Fruit fly (Drosophila melanogaster) whole organism, embryonic: ENCODE results near the gene CG8326.

Source experiments
- ATbp ChIP-seq: fragments of 200-800 bp; sonication (Bioruptor generic); optimal IDR thresholded peaks from 2 replicates; lab custom pipeline; 2017; ENCODE audit warnings: missing biosample characterization, mild to moderate bottlenecking, missing genetic modification characterization, missing genetic modification reagents
- C15 ChIP-seq: fragments of 200-800 bp; sonication (Bioruptor generic); IDR thresholded peaks from 3 replicates; pipeline ENCODE4 v1.3.6; 2022; ENCODE audit warnings: missing biosample characterization, missing genetic modification characterization
- CG10321 ChIP-seq: fragments of 200-800 bp; sonication (Bioruptor generic); IDR thresholded peaks from 2 replicates; pipeline ENCODE4 v1.3.6; 2022; ENCODE audit warnings: missing biosample characterization, missing genetic modification characterization
- CG10959 ChIP-seq: fragments of 200-800 bp; sonication (Bioruptor generic); IDR thresholded peaks from 2 replicates; pipeline ENCODE4 v1.3.6; 2022; ENCODE audit warnings: missing biosample characterization, missing genetic modification characterization
- CG10979 ChIP-seq: fragments of 200-800 bp; sonication (Bioruptor generic); optimal IDR thresholded peaks from 2 replicates; lab custom pipeline; 2018; ENCODE audit warnings: missing biosample characterization, mild to moderate bottlenecking, missing genetic modification characterization, moderate library complexity
- CG11085 ChIP-seq: fragments of 200-800 bp; sonication (Bioruptor generic); IDR thresholded peaks from 2 replicates; pipeline ENCODE4 v1.3.6; 2022; ENCODE audit warnings: missing biosample characterization, missing genetic modification characterization
- CG12219 ChIP-seq: fragments of 200-800 bp; sonication (Bioruptor generic); optimal IDR thresholded peaks from 3 replicates; lab custom pipeline; 2018; ENCODE audit warnings: missing biosample characterization, mild to moderate bottlenecking, missing genetic modification characterization
- CG12236 ChIP-seq: fragments of 200-800 bp; sonication (Bioruptor generic); optimal IDR thresholded peaks from 2 replicates; lab custom pipeline; 2016; ENCODE audit warnings: missing biosample characterization, missing genetic modification characterization
- CG12659 ChIP-seq: fragments of 200-800 bp; sonication (Bioruptor generic); optimal IDR thresholded peaks from 3 replicates; lab custom pipeline; 2017; ENCODE audit warnings: mild to moderate bottlenecking, missing biosample characterization, missing genetic modification reagents, missing genetic modification characterization
- CG14667 ChIP-seq: fragments of 200-800 bp; sonication (Bioruptor generic); IDR thresholded peaks from 2 replicates; pipeline ENCODE4 v1.3.6; 2022; ENCODE audit warnings: missing biosample characterization, missing genetic modification characterization
- CG15514 ChIP-seq: fragments of 200-800 bp; sonication (Bioruptor generic); optimal IDR thresholded peaks from 3 replicates; lab custom pipeline; 2017; ENCODE audit warnings: missing biosample characterization, missing genetic modification characterization, mild to moderate bottlenecking, moderate library complexity, missing genetic modification reagents
- CG17361 ChIP-seq: fragments of 200-800 bp; sonication (Bioruptor generic); IDR thresholded peaks from 3 replicates; pipeline ENCODE4 v1.3.6; 2022; ENCODE audit warnings: missing biosample characterization, missing genetic modification characterization
- CG17912 ChIP-seq: fragments of 200-800 bp; sonication (Bioruptor generic); optimal IDR thresholded peaks from 2 replicates; lab custom pipeline; 2018; ENCODE audit warnings: missing biosample characterization, mild to moderate bottlenecking, missing genetic modification characterization
- CG3065 ChIP-seq: fragments of 200-800 bp; sonication (Bioruptor generic); optimal IDR thresholded peaks from 2 replicates; lab custom pipeline; 2016; ENCODE audit warnings: missing biosample characterization, missing genetic modification characterization
- CG31224 ChIP-seq: fragments of 200-800 bp; sonication (Bioruptor generic); IDR thresholded peaks from 2 replicates; pipeline ENCODE4 v1.3.6; 2022; ENCODE audit warnings: missing biosample characterization, missing genetic modification characterization
- CG31441 ChIP-seq: fragments of 200-800 bp; sonication (Bioruptor generic); IDR thresholded peaks from 2 replicates; pipeline ENCODE4 v1.3.6; 2022; ENCODE audit warnings: missing biosample characterization, missing genetic modification characterization
- CG33213 ChIP-seq: fragments of 200-800 bp; sonication (Bioruptor generic); optimal IDR thresholded peaks from 3 replicates; lab custom pipeline; 2016; ENCODE audit warnings: missing biosample characterization, missing genetic modification characterization
- CG4404 ChIP-seq: fragments of 200-800 bp; sonication (Bioruptor generic); IDR thresholded peaks from 2 replicates; pipeline ENCODE4 v1.3.6; 2022; ENCODE audit warnings: missing biosample characterization, missing genetic modification characterization
- CG6272 ChIP-seq: fragments of 200-800 bp; sonication (Bioruptor generic); IDR thresholded peaks from 2 replicates; pipeline ENCODE4 v1.3.6; 2022; ENCODE audit warnings: missing biosample characterization, missing genetic modification characterization
- CG6765 ChIP-seq: fragments of 200-800 bp; sonication (Bioruptor generic); optimal IDR thresholded peaks from 3 replicates; lab custom pipeline; 2017; ENCODE audit warnings: missing biosample characterization, mild to moderate bottlenecking, missing genetic modification characterization
- CG8765 ChIP-seq: fragments of 200-800 bp; sonication (Bioruptor generic); IDR thresholded peaks from 2 replicates; pipeline ENCODE4 v1.3.6; 2022; ENCODE audit warnings: missing biosample characterization, missing genetic modification characterization
- CG8924 ChIP-seq: fragments of 200-800 bp; optimal IDR thresholded peaks from 3 replicates; lab custom pipeline; 2019; ENCODE audit warnings: missing biosample characterization, mild to moderate bottlenecking, missing genetic modification characterization, moderate library complexity
- CG8944 ChIP-seq: fragments of 200-800 bp; sonication (Bioruptor generic); optimal IDR thresholded peaks from 3 replicates; lab custom pipeline; 2016; ENCODE audit warnings: missing biosample characterization, missing genetic modification characterization
- CG9437 ChIP-seq: fragments of 200-800 bp; sonication (Bioruptor generic); optimal IDR thresholded peaks from 2 replicates; lab custom pipeline; 2018; ENCODE audit warnings: missing biosample characterization, mild to moderate bottlenecking, missing genetic modification characterization
- Dbx ChIP-seq: fragments of 200-800 bp; sonication (Bioruptor generic); IDR thresholded peaks from 3 replicates; pipeline ENCODE4 v1.3.6; 2022; ENCODE audit warnings: missing biosample characterization, missing genetic modification characterization
- H2.0 ChIP-seq: fragments of 200-800 bp; sonication (Bioruptor generic); IDR thresholded peaks from 2 replicates; pipeline ENCODE4 v1.3.6; 2022; ENCODE audit warnings: missing biosample characterization, missing genetic modification characterization
- HLH4C ChIP-seq: fragments of 200-800 bp; sonication (Bioruptor generic); IDR thresholded peaks from 3 replicates; pipeline ENCODE4 v1.3.6; 2022; ENCODE audit warnings: missing biosample characterization, missing genetic modification characterization; ENCODE audit not compliant: partially characterized antibody
- Jarid2 ChIP-seq: fragments of 200-800 bp; sonication (Bioruptor generic); optimal IDR thresholded peaks from 3 replicates; lab custom pipeline; 2017; ENCODE audit warnings: mild to moderate bottlenecking, missing biosample characterization, missing genetic modification reagents, missing genetic modification characterization
- MESR4 ChIP-seq: fragments of 200-800 bp; sonication (Bioruptor generic); optimal IDR thresholded peaks from 2 replicates; lab custom pipeline; 2018; ENCODE audit warnings: missing biosample characterization, mild to moderate bottlenecking, missing genetic modification characterization, moderate library complexity
- NK7.1 ChIP-seq: fragments of 200-800 bp; sonication (Bioruptor generic); optimal IDR thresholded peaks from 3 replicates; lab custom pipeline; 2016; ENCODE audit warnings: missing biosample characterization, missing genetic modification characterization
- NfI ChIP-seq: fragments of 200-800 bp; sonication (Bioruptor generic); optimal IDR thresholded peaks from 3 replicates; lab custom pipeline; 2018; ENCODE audit warnings: missing biosample characterization, mild to moderate bottlenecking, missing genetic modification characterization, moderate library complexity
- Oli ChIP-seq: fragments of 200-800 bp; sonication (Bioruptor generic); optimal IDR thresholded peaks from 2 replicates; lab custom pipeline; 2018; ENCODE audit warnings: missing biosample characterization, mild to moderate bottlenecking, missing genetic modification characterization, moderate library complexity
- Opbp ChIP-seq: fragments of 200-800 bp; sonication (Bioruptor generic); IDR thresholded peaks from 3 replicates; pipeline ENCODE4 v1.3.6; 2022; ENCODE audit warnings: missing biosample characterization, missing genetic modification characterization; ENCODE audit not compliant: partially characterized antibody
- Sox100B ChIP-seq: fragments of 200-800 bp; sonication (Bioruptor generic); optimal IDR thresholded peaks from 3 replicates; lab custom pipeline; 2018; ENCODE audit warnings: missing biosample characterization, mild to moderate bottlenecking, missing genetic modification characterization
- cato ChIP-seq: fragments of 200-800 bp; sonication (Bioruptor generic); optimal IDR thresholded peaks from 2 replicates; lab custom pipeline; 2016; ENCODE audit warnings: missing biosample characterization, missing genetic modification characterization, borderline replicate concordance
- crp ChIP-seq, 2 experiments: fragments of 200-800 bp; sonication (Bioruptor generic); optimal IDR thresholded peaks; 2 replicates in 1 of 2; 3 replicates in 1 of 2; lab custom pipeline; 2017; ENCODE audit warnings: missing biosample characterization in 2 of 2, missing genetic modification characterization in 2 of 2, mild to moderate bottlenecking in 1 of 2, moderate library complexity in 1 of 2
- danr ChIP-seq: fragments of 200-800 bp; sonication (Bioruptor generic); IDR thresholded peaks from 2 replicates; pipeline ENCODE4 v1.3.6; 2022; ENCODE audit warnings: missing biosample characterization, missing genetic modification characterization
- dati ChIP-seq: fragments of 200-800 bp; sonication (Bioruptor generic); IDR thresholded peaks from 2 replicates; pipeline ENCODE4 v1.3.6; 2022; ENCODE audit warnings: missing biosample characterization, missing genetic modification characterization
- dimm ChIP-seq: fragments of 200-800 bp; sonication (Bioruptor generic); IDR thresholded peaks from 2 replicates; pipeline ENCODE4 v1.3.6; 2022; ENCODE audit warnings: missing biosample characterization, missing genetic modification characterization
- eve ChIP-seq, 2 experiments: fragments of >200 bp; optimal IDR thresholded peaks; 2 replicates each; lab custom pipeline; 2017; ENCODE audit warnings: missing biosample characterization in 2 of 2, missing genetic modification characterization in 2 of 2
- fd64A ChIP-seq: fragments of 200-800 bp; sonication (Bioruptor generic); optimal IDR thresholded peaks from 3 replicates; lab custom pipeline; 2018; ENCODE audit warnings: missing biosample characterization, mild to moderate bottlenecking, missing genetic modification characterization
- ind ChIP-seq: fragments of 200-800 bp; sonication (Bioruptor generic); optimal IDR thresholded peaks from 3 replicates; lab custom pipeline; 2016; ENCODE audit warnings: missing biosample characterization, missing genetic modification characterization
- inv ChIP-seq: fragments of 200-800 bp; sonication (Bioruptor generic); IDR thresholded peaks from 2 replicates; pipeline ENCODE4 v1.3.6; 2022; ENCODE audit warnings: missing biosample characterization, missing genetic modification characterization; ENCODE audit not compliant: partially characterized antibody
- nau ChIP-seq: fragments of 200-800 bp; sonication (Bioruptor generic); optimal IDR thresholded peaks from 3 replicates; lab custom pipeline; 2017; ENCODE audit warnings: missing biosample characterization, mild to moderate bottlenecking, missing genetic modification characterization, missing genetic modification reagents
- nerfin-2 ChIP-seq: fragments of 200-800 bp; sonication (Bioruptor generic); IDR thresholded peaks from 2 replicates; pipeline ENCODE4 v1.3.6; 2022; ENCODE audit warnings: missing biosample characterization, missing genetic modification characterization; ENCODE audit not compliant: partially characterized antibody
- pho ChIP-seq: fragments of 200-800 bp; sonication (Bioruptor generic); optimal IDR thresholded peaks from 2 replicates; lab custom pipeline; 2016; ENCODE audit warnings: missing biosample characterization, missing genetic modification characterization
- stc ChIP-seq: fragments of 200-800 bp; sonication (Bioruptor generic); IDR thresholded peaks from 2 replicates; pipeline ENCODE4 v1.3.6; 2022; ENCODE audit warnings: missing biosample characterization, missing genetic modification characterization
- vvl ChIP-seq: fragments of 200-800 bp; sonication (Bioruptor generic); IDR thresholded peaks from 2 replicates; pipeline ENCODE4 v1.3.6; 2022; ENCODE audit warnings: missing biosample characterization, missing genetic modification characterization
- zen2 ChIP-seq: fragments of 200-800 bp; sonication (Bioruptor generic); IDR thresholded peaks from 3 replicates; pipeline ENCODE4 v1.3.6; 2022; ENCODE audit warnings: missing biosample characterization, missing genetic modification characterization; ENCODE audit not compliant: partially characterized antibody

The CG8326 gene

DNA sequence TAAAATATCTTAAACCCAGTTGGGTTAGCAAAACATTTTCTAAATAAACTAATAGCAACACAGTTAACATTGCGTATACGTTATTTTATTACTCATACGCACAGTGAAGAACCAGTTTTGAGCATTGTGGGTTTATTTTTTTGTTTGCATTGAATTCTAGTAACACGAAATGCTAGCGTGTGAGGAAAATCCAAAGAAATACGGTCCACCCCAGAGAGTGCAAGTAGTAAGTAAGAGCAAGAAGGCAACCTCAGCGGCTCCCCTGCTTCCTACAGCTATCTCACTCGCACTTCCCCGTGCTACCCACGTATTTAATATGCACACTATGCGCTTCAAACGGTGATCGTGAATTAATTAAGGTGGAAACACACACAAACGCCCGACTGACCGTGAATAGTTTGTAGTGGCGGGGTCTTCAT is 4.3 kb downstream of the CG8326 start (continued):
- peak; percentile 93 for TF ChIP-seq CG12219 (GFP tag; lab: Kevin White, UChicago)
- no peak for TF ChIP-seq nerfin-2 (GFP tag; lab: Robert Waterston, UW)
- peak; percentile 81 for TF ChIP-seq pho (GFP tag; lab: Kevin White, UChicago)
- peak; percentile 92 for TF ChIP-seq NfI
- no peak for TF ChIP-seq HLH4C (GFP tag; lab: Robert Waterston, UW)
- TF ChIP-seq ATbp = peak; percentile 79
- TF ChIP-seq Oli = peak; percentile 92
- TF ChIP-seq CG15514 = peak; percentile 84
- TF ChIP-seq CG12659 (GFP tag; lab: Kevin White, UChicago) = peak; percentile 91
- TF ChIP-seq crp (GFP tag; optimal IDR thresholded peaks at IDR 0.05; lab: Kevin White, UChicago) = peak in 1 of 2 experiments; percentile 47
- TF ChIP-seq Sox100B (GFP tag; lab: Kevin White, UChicago) = peak; percentile 91
- TF ChIP-seq ind = peak; percentile 85
- peak; percentile 83 for TF ChIP-seq NK7.1 (GFP tag; lab: Kevin White, UChicago)
- peak; percentile 89 for TF ChIP-seq CG17361 (GFP tag; lab: Robert Waterston, UW)
- peak; percentile 46 for TF ChIP-seq CG3065
- TF ChIP-seq CG33213 (GFP tag; lab: Kevin White, UChicago) = peak; percentile 51
- peak; percentile 77 for TF ChIP-seq Dbx
- 0 out of 3 replicates have a peak, but pooled peaks have one; percentile 42 for TF ChIP-seq C15 (GFP tag; lab: Robert Waterston, UW)
- 0 out of 2 replicates have a peak, but pooled peaks have one; percentile 47 for TF ChIP-seq dati
- peak; percentile 10 for TF ChIP-seq MESR4 (GFP tag; lab: Kevin White, UChicago)
- peak; percentile 67 for TF ChIP-seq Jarid2 (GFP tag; lab: Kevin White, UChicago)
- TF ChIP-seq CG10321 (GFP tag; lab: Robert Waterston, UW) = peak; percentile 67
- TF ChIP-seq dimm = no peak; the same call in 1 of the 2 replicates
- peak; percentile 89 for TF ChIP-seq vvl (GFP tag; lab: Robert Waterston, UW)
- TF ChIP-seq Opbp (GFP tag; lab: Robert Waterston, UW) = no peak
- TF ChIP-seq CG9437 (GFP tag; lab: Kevin White, UChicago) = peak; percentile 86
- TF ChIP-seq CG4404 (GFP tag; lab: Robert Waterston, UW) = no peak; the same call in 1 of the 2 replicates
- peak; percentile 68 for TF ChIP-seq CG8944 (GFP tag; lab: Kevin White, UChicago)
- peak; percentile 16; the same call in 1 of the 2 replicates for TF ChIP-seq CG8765 (GFP tag; lab: Robert Waterston, UW)
- TF ChIP-seq eve (GFP tag; optimal IDR thresholded peaks at IDR 0.05; lab: Kevin White, UChicago) = peak in 1 of 2 experiments; percentile 98
- TF ChIP-seq CG11085 (GFP tag; lab: Robert Waterston, UW) = peak; percentile 44; the same call in 1 of the 2 replicates
- TF ChIP-seq CG12236 = peak; percentile 65
- TF ChIP-seq danr = peak; percentile 72
- TF ChIP-seq CG31441 (GFP tag; lab: Robert Waterston, UW) = peak; percentile 86; the same call in 1 of the 2 replicates
- TF ChIP-seq CG6765 (GFP tag; lab: Kevin White, UChicago) = peak; percentile 89
- peak; percentile 45 for TF ChIP-seq CG17912 (GFP tag; lab: Kevin White, UChicago)
- peak; percentile 52 for TF ChIP-seq H2.0
- peak; percentile 42 for TF ChIP-seq cato
- no peak for TF ChIP-seq zen2
- peak; percentile 90 for TF ChIP-seq CG8924 (tag; lab: Kevin White, UChicago)
- peak; percentile 86 for TF ChIP-seq CG10979 (tag; lab: Kevin White, UChicago)
- TF ChIP-seq CG10959 (GFP tag; lab: Robert Waterston, UW) = no peak
- TF ChIP-seq stc (GFP tag; lab: Robert Waterston, UW) = peak; percentile 88
- no peak for TF ChIP-seq inv (GFP tag; lab: Robert Waterston, UW)
- peak; percentile 73 for TF ChIP-seq fd64A
- TF ChIP-seq nau (GFP tag; lab: Kevin White, UChicago) = peak; percentile 90
- peak; percentile 63 for TF ChIP-seq CG31224 (GFP tag; lab: Robert Waterston, UW)
- peak; percentile 53 for TF ChIP-seq CG6272
- peak; percentile 59; the same call in 1 of the 2 replicates for TF ChIP-seq CG14667 (GFP tag; lab: Robert Waterston, UW)
